Fruit fly (Drosophila melanogaster): ENCODE results near the gene CG1172.

DNA sequence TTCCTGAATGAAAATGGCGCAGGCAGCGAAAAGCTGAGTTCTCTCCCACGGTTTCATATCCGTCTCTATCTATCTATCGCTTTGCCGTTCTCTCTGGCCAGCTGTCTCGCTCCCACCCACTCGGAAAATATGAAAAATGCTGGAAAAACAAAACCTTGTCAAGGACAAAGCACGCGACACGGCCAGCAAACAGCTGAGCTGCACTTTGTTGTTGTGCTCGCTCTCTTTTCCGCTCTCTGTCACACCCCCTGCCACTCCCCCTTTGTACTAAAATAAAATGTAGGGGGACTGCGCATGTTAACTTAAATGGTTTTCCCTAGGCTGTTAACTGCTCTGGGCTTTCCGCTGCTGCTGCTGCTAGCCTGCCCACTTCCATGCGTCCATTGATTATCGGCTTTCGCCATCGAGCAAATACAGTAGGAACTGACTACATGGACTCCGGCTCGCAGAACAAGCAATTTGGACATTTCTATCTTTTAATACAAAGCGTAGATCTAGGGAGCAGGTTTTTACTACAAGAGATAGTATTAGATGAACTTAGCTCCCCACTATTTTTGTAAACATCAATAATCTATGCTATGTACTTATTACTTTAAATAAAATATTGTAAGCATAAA is 46.9 kb upstream of the CG1172 start:
- TF ChIP-seq bab1 (GFP tag; optimal IDR thresholded peaks at IDR 0.05) (no peak), CG11617 (GFP tag; optimal IDR thresholded peaks at IDR 0.05) (no peak), toe (GFP tag; optimal IDR thresholded peaks at IDR 0.05) (no peak), cic (GFP tag; optimal IDR thresholded peaks at IDR 0.05) (no peak), CG12768 (GFP tag; optimal IDR thresholded peaks at IDR 0.05) (no peak), cnc (optimal IDR thresholded peaks at IDR 0.05) (no peak), tj (GFP tag; optimal IDR thresholded peaks at IDR 0.05) (no peak), kay (GFP tag; ENCODE audit: borderline replicate concordance) (no peak), Clk (GFP tag; optimal IDR thresholded peaks at IDR 0.05) (no peak), pad (GFP tag; optimal IDR thresholded peaks at IDR 0.05) (no peak), Mnt (GFP tag; optimal IDR thresholded peaks at IDR 0.05) (no peak), CG14711 (tag; optimal IDR thresholded peaks at IDR 0.05) (no peak), CG5204 (GFP tag; optimal IDR thresholded peaks at IDR 0.05) (no peak), Crg-1 (GFP tag; optimal IDR thresholded peaks at IDR 0.05) (no peak)
